Worm (Caenorhabditis elegans) whole organism, L3 larva: Measurements from ENCODE around the gene C46F4.3.
A peak's percentile ranks its signal among the peaks of the same experiment; 100 is the strongest.

ENCODE experiments used
- R02D3.7 ChIP-seq: fragments of 150-350 bp; optimal IDR thresholded peaks from 2 replicates; lab custom pipeline; 2014; ENCODE audit warnings: missing biosample characterization, missing genetic modification characterization
- ama-1 ChIP-seq: fragments of 150-350 bp; optimal IDR thresholded peaks from 2 replicates; lab custom pipeline; 2018
- ceh-16 ChIP-seq: sonication (generic microtip); optimal IDR thresholded peaks from 2 replicates; lab custom pipeline; 2017; ENCODE audit warnings: missing biosample characterization, missing genetic modification characterization
- daf-12 ChIP-seq: fragments of 150-350 bp; optimal IDR thresholded peaks from 2 replicates; lab custom pipeline; 2014; ENCODE audit warnings: missing biosample characterization, missing genetic modification reagents, missing genetic modification characterization
- fos-1 ChIP-seq: fragments of 150-350 bp; optimal IDR thresholded peaks from 2 replicates; lab custom pipeline; 2014; ENCODE audit warnings: missing biosample characterization, missing genetic modification characterization
- nfya-1 ChIP-seq: sonication (generic microtip); optimal IDR thresholded peaks from 2 replicates; lab custom pipeline; 2017; ENCODE audit warnings: missing genetic modification characterization, mild to moderate bottlenecking, missing compliant biosample characterization, antibody characterized with exemption, moderate library complexity; ENCODE audit not compliant: insufficient read depth
- nhr-11 ChIP-seq: fragments of 150-350 bp; optimal IDR thresholded peaks from 2 replicates; lab custom pipeline; 2014; ENCODE audit warnings: missing biosample characterization, missing genetic modification characterization
- nhr-12 ChIP-seq: fragments of 150-350 bp; optimal IDR thresholded peaks from 2 replicates; lab custom pipeline; 2014; ENCODE audit warnings: missing biosample characterization, missing genetic modification characterization
- nhr-77 ChIP-seq: fragments of 150-350 bp; optimal IDR thresholded peaks from 2 replicates; lab custom pipeline; 2014; ENCODE audit warnings: missing biosample characterization, missing genetic modification characterization
- snpc-4 ChIP-seq: fragments of 150-350 bp; optimal IDR thresholded peaks from 2 replicates; lab custom pipeline; 2014; ENCODE audit warnings: missing biosample characterization, missing genetic modification characterization
- zag-1 ChIP-seq: fragments of 150-350 bp; optimal IDR thresholded peaks from 2 replicates; lab custom pipeline; 2014; ENCODE audit warnings: missing biosample characterization, missing genetic modification characterization

- no peak for TF ChIP-seq fos-1 (tag; lab: Kevin White, UChicago)
- TF ChIP-seq ceh-16 (tag; lab: Kevin White, UChicago): no peak
- TF ChIP-seq nhr-12 (tag; lab: Kevin White, UChicago): no peak
- no peak for TF ChIP-seq nhr-77 (tag; lab: Kevin White, UChicago)
- peak; percentile 2 for TF ChIP-seq nfya-1 (tag; lab: Kevin White, UChicago)
- TF ChIP-seq nhr-11 (tag; lab: Kevin White, UChicago): no peak
- no peak for TF ChIP-seq ama-1 (lab: Kevin White, UChicago)
- TF ChIP-seq snpc-4 (tag; lab: Kevin White, UChicago): no peak
- TF ChIP-seq zag-1 (tag; lab: Kevin White, UChicago): no peak
- no peak for TF ChIP-seq R02D3.7 (tag; lab: Kevin White, UChicago)
- TF ChIP-seq daf-12 (tag; lab: Kevin White, UChicago): no peak
Observed at ce11 chrX:5972212-5972611, 36.6 kb downstream of the C46F4.3 start.
